Worm (Caenorhabditis elegans) whole organism, L1 larva: ENCODE measurements around the gene C27A7.8.
"Not testable (repeated sequence)": the region's sequence is repeated elsewhere in the genome, so short reads cannot be mapped to it uniquely, and the experiment has no call there.

ENCODE experiments used
- C04F5.9 ChIP-seq: sonication (generic microtip); optimal IDR thresholded peaks from 2 replicates; lab custom pipeline; 2016; ENCODE audit warnings: missing genetic modification characterization, missing compliant biosample characterization
- ceh-8 ChIP-seq: fragments of 200-800 bp; sonication (Bioruptor generic); optimal IDR thresholded peaks from 2 replicates; lab custom pipeline; 2018; ENCODE audit warnings: mild to moderate bottlenecking, missing genetic modification characterization, moderate library complexity, missing compliant biosample characterization
- ceh-82 ChIP-seq, 3 experiments: fragments of 150-350 bp in 1 of 3; sonication (generic microtip) in 2 of 3; optimal IDR thresholded peaks; 2 replicates each; lab custom pipeline; 2014 to 2017; ENCODE audit warnings: missing biosample characterization in 3 of 3, missing genetic modification characterization in 3 of 3
- ceh-88 ChIP-seq: fragments of 200-800 bp; sonication (Bioruptor generic); IDR thresholded peaks from 2 replicates; pipeline ENCODE4 v1.3.6; 2022; ENCODE audit warnings: missing genetic modification characterization, missing compliant biosample characterization
- ceh-90 ChIP-seq: sonication (generic microtip); optimal IDR thresholded peaks from 2 replicates; lab custom pipeline; 2016; ENCODE audit warnings: missing genetic modification characterization, missing compliant biosample characterization
- ces-1 ChIP-seq: fragments of 150-350 bp; optimal IDR thresholded peaks from 2 replicates; lab custom pipeline; 2014; ENCODE audit warnings: missing biosample characterization, missing genetic modification reagents, missing genetic modification characterization
- dpl-1 ChIP-seq, 3 experiments: fragments of 150-350 bp in 2 of 3; sonication (generic microtip) in 1 of 3; optimal IDR thresholded peaks; 2 replicates each; lab custom pipeline; 2014 to 2017; ENCODE audit warnings: missing biosample characterization in 3 of 3, missing genetic modification characterization in 3 of 3, missing genetic modification reagents in 3 of 3
- efl-1 ChIP-seq, 4 experiments: fragments of 150-350 bp; optimal IDR thresholded peaks in 3 of 4; peaks in 1 of 4; 1 replicate in 1 of 4; 2 replicates in 3 of 4; lab custom pipeline; 2014; ENCODE audit warnings: missing biosample characterization in 2 of 4, missing genetic modification characterization in 2 of 4, missing genetic modification reagents in 2 of 4
- egl-13 ChIP-seq: sonication (generic microtip); optimal IDR thresholded peaks from 2 replicates; lab custom pipeline; 2016; ENCODE audit warnings: missing genotype, missing genetic modification reagents, missing genetic modification characterization, missing compliant biosample characterization
- elt-2 ChIP-seq: sonication (generic microtip); optimal IDR thresholded peaks from 2 replicates; lab custom pipeline; 2016; ENCODE audit warnings: missing genetic modification characterization, mild to moderate bottlenecking, inconsistent platforms, missing compliant biosample characterization, missing genetic modification reagents
- elt-3 ChIP-seq, 6 experiments: fragments of 150-350 bp in 1 of 6; sonication (generic microtip); optimal IDR thresholded peaks; 2 replicates each; lab custom pipeline; 2017 to 2018; ENCODE audit warnings: missing biosample characterization in 6 of 6, missing genetic modification characterization in 6 of 6, inconsistent platforms in 1 of 6
- fkh-10 ChIP-seq: sonication (generic microtip); optimal IDR thresholded peaks from 2 replicates; lab custom pipeline; 2017; ENCODE audit warnings: missing biosample characterization, missing genetic modification reagents, missing genetic modification characterization
- fkh-8 ChIP-seq: sonication (generic microtip); optimal IDR thresholded peaks from 2 replicates; lab custom pipeline; 2016; ENCODE audit warnings: mild to moderate bottlenecking, missing genetic modification characterization, missing compliant biosample characterization
- grh-1 ChIP-seq: fragments of 200-800 bp; sonication (Bioruptor generic); IDR thresholded peaks from 2 replicates; pipeline ENCODE4 v1.3.6; 2022; ENCODE audit warnings: missing genetic modification reagents, missing genetic modification characterization, missing compliant biosample characterization
- hpl-2 ChIP-seq: fragments of 150-350 bp; optimal IDR thresholded peaks from 2 replicates; lab custom pipeline; 2014; ENCODE audit warnings: missing biosample characterization, missing genetic modification reagents, missing genetic modification characterization
- lin-13 ChIP-seq: fragments of 150-350 bp; optimal IDR thresholded peaks from 2 replicates; lab custom pipeline; 2014; ENCODE audit warnings: missing biosample characterization, missing genetic modification reagents, missing genetic modification characterization
- lin-14 ChIP-seq: fragments of 200-800 bp; sonication (Bioruptor generic); optimal IDR thresholded peaks from 2 replicates; lab custom pipeline; 2018; ENCODE audit warnings: mild to moderate bottlenecking, missing genetic modification characterization, moderate library complexity, missing compliant biosample characterization
- mep-1 ChIP-seq: fragments of 150-350 bp; optimal IDR thresholded peaks from 2 replicates; lab custom pipeline; 2014; ENCODE audit warnings: missing biosample characterization, missing genetic modification characterization
- nhr-28 ChIP-seq: fragments of 150-350 bp; optimal IDR thresholded peaks from 2 replicates; lab custom pipeline; 2014; ENCODE audit warnings: missing biosample characterization, missing genetic modification characterization
- nhr-71 ChIP-seq: sonication (generic microtip); optimal IDR thresholded peaks from 2 replicates; lab custom pipeline; 2016; ENCODE audit warnings: mild to moderate bottlenecking, missing genetic modification characterization, moderate library complexity, missing compliant biosample characterization
- nhr-76 ChIP-seq: sonication (generic microtip); optimal IDR thresholded peaks from 2 replicates; lab custom pipeline; 2017; ENCODE audit warnings: missing biosample characterization, missing genetic modification characterization
- nhr-90 ChIP-seq: sonication (generic microtip); optimal IDR thresholded peaks from 2 replicates; lab custom pipeline; 2016; ENCODE audit warnings: mild to moderate bottlenecking, missing genetic modification characterization, missing compliant biosample characterization; ENCODE audit not compliant: poor library complexity
- pax-3 ChIP-seq: fragments of 200-800 bp; sonication (Bioruptor generic); optimal IDR thresholded peaks from 2 replicates; lab custom pipeline; 2018; ENCODE audit warnings: mild to moderate bottlenecking, missing genetic modification characterization, moderate library complexity, missing compliant biosample characterization
- snu-23 ChIP-seq: sonication (generic microtip); optimal IDR thresholded peaks from 2 replicates; lab custom pipeline; 2016; ENCODE audit warnings: missing genetic modification characterization, missing compliant biosample characterization
- sup-37 ChIP-seq: fragments of 200-800 bp; sonication (Bioruptor generic); optimal IDR thresholded peaks from 2 replicates; lab custom pipeline; 2018; ENCODE audit warnings: mild to moderate bottlenecking, missing genetic modification characterization, missing compliant biosample characterization
- swsn-7 ChIP-seq: sonication (generic microtip); optimal IDR thresholded peaks from 2 replicates; lab custom pipeline; 2016; ENCODE audit warnings: missing genetic modification characterization, missing compliant biosample characterization
- tlp-1 ChIP-seq: fragments of 150-350 bp; optimal IDR thresholded peaks from 2 replicates; lab custom pipeline; 2014; ENCODE audit warnings: missing biosample characterization, missing genetic modification characterization
- vab-15 ChIP-seq: sonication (generic microtip); optimal IDR thresholded peaks from 2 replicates; lab custom pipeline; 2017; ENCODE audit warnings: missing genotype, mild to moderate bottlenecking, missing genetic modification characterization, missing compliant biosample characterization
- zag-1 ChIP-seq: fragments of 150-350 bp; optimal IDR thresholded peaks from 2 replicates; lab custom pipeline; 2014; ENCODE audit warnings: missing biosample characterization, missing genetic modification characterization

Gene C27A7.8

DNA sequence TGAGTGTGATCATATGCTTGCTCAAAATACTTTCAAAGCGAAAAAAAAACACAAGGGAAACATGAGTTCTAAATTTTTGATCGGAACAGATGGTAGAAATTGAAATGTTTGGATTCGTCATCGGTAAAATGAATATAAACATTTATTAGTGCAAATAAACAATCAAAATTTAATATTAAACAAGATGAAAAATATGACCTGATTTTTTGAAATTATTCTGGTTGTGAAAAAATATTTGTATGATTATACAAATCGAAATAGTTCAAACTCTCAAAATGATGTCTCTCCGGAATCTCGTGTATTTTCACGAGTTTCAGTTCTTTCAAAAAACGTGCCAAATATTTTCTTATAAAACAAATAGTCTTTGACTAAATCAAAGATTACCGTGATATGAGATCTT is 32.6 kb upstream of the C27A7.8 start, which contains the start of gene C13C4.7:
Gene C13C4.7 (minus strand): TSS at position 101 of the 400 bp plus-strand sequence.
- no peak for TF ChIP-seq lin-14 (GFP tag; lab: Kevin White, UChicago)

- TF ChIP-seq nhr-28 (tag; lab: Kevin White, UChicago) (no peak), pax-3 (tag; lab: Kevin White, UChicago) (no peak), fkh-8 (no peak)
Observed at ce11 chrV:12121274-12121673, 31.7 kb upstream of the C27A7.8 start, which contains the start of gene C13C4.6. C13C4.6 (plus strand) TSS chrV:12121574.

ce11 chrV:12130688-12131087 is 22.3 kb upstream of the C27A7.8 start, which contains the start of gene C27A7.6:
C27A7.6 (minus strand) TSS chrV:12130788.
- TF ChIP-seq ces-1; nhr-90 (tag; lab: Kevin White, UChicago); zag-1 (tag; lab: Kevin White, UChicago): not testable (repeated sequence)

DNA sequence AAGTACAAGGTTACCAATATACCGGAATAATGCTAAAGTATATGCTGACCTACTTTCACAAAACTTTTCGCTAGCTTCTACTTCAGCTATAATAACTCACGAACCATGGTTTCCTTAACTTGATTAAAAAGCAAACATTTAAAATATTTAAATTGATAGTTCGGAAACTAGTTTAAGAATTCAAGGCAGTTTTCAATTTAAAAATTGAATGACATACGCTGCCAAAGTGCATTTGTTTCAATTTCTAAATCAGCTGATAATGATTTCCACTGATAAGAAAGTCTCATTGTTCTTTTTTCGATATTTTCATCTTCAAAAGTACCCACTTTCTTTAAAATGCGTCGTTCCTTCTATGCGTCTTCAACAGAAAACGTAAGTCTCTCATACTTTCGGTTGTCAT is 21.8 kb upstream of the C27A7.8 start, which contains the start of gene enpp-1:
Gene enpp-1 (plus strand): TSS at position 301 of the 400 bp plus-strand sequence.
- TF ChIP-seq nhr-71, nhr-76, elt-2 (tag; lab: Kevin White, UChicago): not testable (repeated sequence)

DNA sequence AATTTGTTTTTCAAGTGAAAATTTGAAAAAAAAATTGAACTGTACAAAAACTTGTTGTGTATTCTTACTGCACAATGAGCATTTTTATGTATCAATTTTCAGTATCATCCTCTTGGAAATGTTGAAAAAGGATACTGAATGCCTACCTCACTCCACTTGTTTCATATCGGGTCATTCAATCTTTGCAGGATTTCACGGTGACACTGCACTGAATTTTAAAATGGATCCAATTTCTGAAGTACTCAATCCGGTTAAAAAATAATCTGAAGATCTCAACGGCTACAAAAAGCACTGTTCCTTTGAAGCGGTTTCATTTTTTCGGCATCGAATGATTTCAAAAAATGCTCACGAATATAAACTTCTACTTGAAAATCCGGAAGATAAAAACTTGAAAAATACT is 15.0 kb upstream of the C27A7.8 start:
- TF ChIP-seq sup-37 (GFP tag; lab: Kevin White, UChicago) (no peak), elt-2 (tag; lab: Kevin White, UChicago) (no peak), tlp-1 (tag; lab: Kevin White, UChicago) (no peak), snu-23 (GFP tag; lab: Kevin White, UChicago) (no peak), grh-1 (GFP tag; lab: Robert Waterston, UW) (no peak), ceh-88 (GFP tag; lab: Robert Waterston, UW) (no peak), vab-15 (tag; lab: Kevin White, UChicago) (no peak), fkh-8 (no peak), mep-1 (tag; lab: Kevin White, UChicago) (no peak), lin-13 (no peak), dpl-1 (GFP tag; optimal IDR thresholded peaks at IDR 0.05; lab: Kevin White, UChicago) (no peak), egl-13 (no peak), hpl-2 (GFP tag; lab: Kevin White, UChicago) (no peak), ceh-90 (no peak), nhr-90 (tag; lab: Kevin White, UChicago) (no peak), fkh-10 (GFP tag; lab: Kevin White, UChicago) (no peak), elt-3 (tag; optimal IDR thresholded peaks at IDR 0.05; lab: Kevin White, UChicago) (no peak), ceh-82 (tag; optimal IDR thresholded peaks at IDR 0.05; lab: Kevin White, UChicago) (no peak)
- TF ChIP-seq, all 84 proteins: peak for 0

DNA sequence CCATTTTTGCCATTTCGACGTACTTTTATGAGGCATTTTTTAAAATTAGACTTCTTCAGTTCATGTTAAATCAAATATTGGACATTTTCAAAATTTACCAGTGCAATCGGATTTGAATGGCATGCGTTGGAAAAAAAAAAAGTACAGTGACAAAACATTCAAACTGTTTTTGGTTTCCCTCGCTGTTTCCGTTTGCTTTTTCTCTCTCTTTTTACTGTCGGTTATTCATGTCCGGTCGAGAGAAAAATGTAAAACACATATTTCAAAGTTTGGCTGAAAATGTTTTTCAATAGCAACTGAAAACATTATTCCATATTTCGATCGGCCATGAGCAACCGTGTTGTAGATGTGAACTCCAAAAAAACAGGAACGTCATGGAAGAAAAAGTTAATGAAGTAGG is 12.3 kb upstream of the C27A7.8 start, which contains the start of gene C27A7.3:
Gene C27A7.3 (plus strand): TSS at position 301 of the 400 bp plus-strand sequence.
- TF ChIP-seq dpl-1 (GFP tag; optimal IDR thresholded peaks at IDR 0.05; lab: Kevin White, UChicago) (no peak), swsn-7 (no peak), efl-1 (optimal IDR thresholded peaks at IDR 0.05; lab: Kevin White, UChicago) (no peak), efl-1 (GFP tag; optimal IDR thresholded peaks at IDR 0.05 in 1 of 2; lab: Kevin White, UChicago) (peak in 1 of 2 experiments; percentile 27), C04F5.9 (tag; lab: Kevin White, UChicago) (no peak), lin-13 (no peak), mep-1 (tag; lab: Kevin White, UChicago) (no peak), ceh-8 (GFP tag; lab: Kevin White, UChicago) (no peak)
